Worm (Caenorhabditis elegans) whole organism, L3 larva: ENCODE measurements around the gene F38B6.4.

ENCODE experiments used
- R02D3.7 ChIP-seq: fragments of 150-350 bp; optimal IDR thresholded peaks from 2 replicates; lab custom pipeline; 2014; ENCODE audit warnings: missing biosample characterization, missing genetic modification characterization
- ZK546.5 ChIP-seq: sonication (generic microtip); optimal IDR thresholded peaks from 2 replicates; lab custom pipeline; 2017; ENCODE audit warnings: missing biosample characterization, missing genetic modification characterization
- aly-2 ChIP-seq: fragments of 150-350 bp; optimal IDR thresholded peaks from 2 replicates; lab custom pipeline; 2014; ENCODE audit warnings: missing biosample characterization, missing genetic modification characterization
- ama-1 ChIP-seq: fragments of 150-350 bp; optimal IDR thresholded peaks from 2 replicates; lab custom pipeline; 2018
- ceh-82 ChIP-seq: fragments of 150-350 bp; optimal IDR thresholded peaks from 2 replicates; lab custom pipeline; 2014; ENCODE audit warnings: missing biosample characterization, missing genetic modification characterization
- ceh-9 ChIP-seq: sonication (generic microtip); optimal IDR thresholded peaks from 2 replicates; lab custom pipeline; 2018; ENCODE audit warnings: missing biosample characterization, missing genetic modification characterization
- daf-12 ChIP-seq: fragments of 150-350 bp; optimal IDR thresholded peaks from 2 replicates; lab custom pipeline; 2014; ENCODE audit warnings: missing biosample characterization, missing genetic modification reagents, missing genetic modification characterization
- egl-27 ChIP-seq: sonication (generic microtip); optimal IDR thresholded peaks from 4 replicates; lab custom pipeline; 2017; ENCODE audit warnings: missing biosample characterization, missing genetic modification reagents, missing genetic modification characterization
- elt-1 ChIP-seq: fragments of 150-350 bp; optimal IDR thresholded peaks from 2 replicates; lab custom pipeline; 2014; ENCODE audit warnings: missing biosample characterization, missing genetic modification characterization
- elt-2 ChIP-seq: sonication (generic microtip); optimal IDR thresholded peaks from 2 replicates; lab custom pipeline; 2016; ENCODE audit warnings: missing genetic modification reagents, mild to moderate bottlenecking, missing genetic modification characterization, missing compliant biosample characterization
- elt-3 ChIP-seq, 3 experiments: fragments of 150-350 bp in 1 of 3; sonication (generic microtip) in 2 of 3; optimal IDR thresholded peaks; 2 replicates in 2 of 3; 4 replicates in 1 of 3; lab custom pipeline; 2014 to 2017; ENCODE audit warnings: missing biosample characterization in 3 of 3, missing genetic modification characterization in 3 of 3
- eor-1 ChIP-seq, 2 experiments: fragments of 150-350 bp; optimal IDR thresholded peaks; 2 replicates each; lab custom pipeline; 2014 to 2018; ENCODE audit warnings: missing biosample characterization in 2 of 2, missing genetic modification characterization in 2 of 2
- fkh-2 ChIP-seq: fragments of 150-350 bp; optimal IDR thresholded peaks from 2 replicates; lab custom pipeline; 2014; ENCODE audit warnings: missing biosample characterization, missing genetic modification reagents, missing genetic modification characterization
- fos-1 ChIP-seq: fragments of 150-350 bp; optimal IDR thresholded peaks from 2 replicates; lab custom pipeline; 2014; ENCODE audit warnings: missing biosample characterization, missing genetic modification characterization
- hmg-11 ChIP-seq: sonication (generic microtip); optimal IDR thresholded peaks from 2 replicates; lab custom pipeline; 2016; ENCODE audit warnings: missing genetic modification characterization, missing compliant biosample characterization
- jun-1 ChIP-seq: fragments of 150-350 bp; optimal IDR thresholded peaks from 2 replicates; lab custom pipeline; 2014; ENCODE audit warnings: missing biosample characterization, missing genetic modification reagents, missing genetic modification characterization
- lin-15B ChIP-seq: fragments of 150-350 bp; optimal IDR thresholded peaks from 2 replicates; lab custom pipeline; 2014; ENCODE audit warnings: missing biosample characterization, missing genetic modification characterization
- lin-39 ChIP-seq: fragments of 150-350 bp; optimal IDR thresholded peaks from 2 replicates; lab custom pipeline; 2018; ENCODE audit warnings: missing biosample characterization, missing genetic modification reagents, missing genetic modification characterization
- lsy-12 ChIP-seq: sonication (generic microtip); optimal IDR thresholded peaks from 2 replicates; lab custom pipeline; 2016; ENCODE audit warnings: mild to moderate bottlenecking, missing genetic modification characterization, missing compliant biosample characterization
- mdl-1 ChIP-seq: fragments of 150-350 bp; optimal IDR thresholded peaks from 2 replicates; lab custom pipeline; 2014; ENCODE audit warnings: missing biosample characterization, missing genetic modification characterization
- nfya-1 ChIP-seq: sonication (generic microtip); optimal IDR thresholded peaks from 2 replicates; lab custom pipeline; 2017; ENCODE audit warnings: missing genetic modification characterization, mild to moderate bottlenecking, missing compliant biosample characterization, antibody characterized with exemption, moderate library complexity; ENCODE audit not compliant: insufficient read depth
- nhr-11 ChIP-seq: fragments of 150-350 bp; optimal IDR thresholded peaks from 2 replicates; lab custom pipeline; 2014; ENCODE audit warnings: missing biosample characterization, missing genetic modification characterization
- nhr-12 ChIP-seq: fragments of 150-350 bp; optimal IDR thresholded peaks from 2 replicates; lab custom pipeline; 2014; ENCODE audit warnings: missing biosample characterization, missing genetic modification characterization
- nhr-23 ChIP-seq: fragments of 150-350 bp; optimal IDR thresholded peaks from 2 replicates; lab custom pipeline; 2014; ENCODE audit warnings: missing biosample characterization, missing genetic modification reagents, missing genetic modification characterization
- nhr-25 ChIP-seq: sonication (generic microtip); optimal IDR thresholded peaks from 2 replicates; lab custom pipeline; 2017; ENCODE audit warnings: missing biosample characterization, missing genetic modification characterization
- nhr-28 ChIP-seq: fragments of 150-350 bp; optimal IDR thresholded peaks from 2 replicates; lab custom pipeline; 2014; ENCODE audit warnings: missing biosample characterization, missing genetic modification characterization
- nhr-67 ChIP-seq: fragments of 150-350 bp; optimal IDR thresholded peaks from 2 replicates; lab custom pipeline; 2014; ENCODE audit warnings: missing biosample characterization, missing genetic modification characterization
- nhr-76 ChIP-seq: fragments of 150-350 bp; sonication (generic microtip); optimal IDR thresholded peaks from 5 replicates; lab custom pipeline; 2014; ENCODE audit warnings: missing biosample characterization, missing genetic modification characterization
- pha-4 ChIP-seq: fragments of 150-350 bp; optimal IDR thresholded peaks from 2 replicates; lab custom pipeline; 2014; ENCODE audit warnings: missing biosample characterization, missing genetic modification reagents, missing genetic modification characterization
- pqm-1 ChIP-seq: fragments of 150-350 bp; optimal IDR thresholded peaks from 2 replicates; lab custom pipeline; 2017; ENCODE audit warnings: missing biosample characterization, missing genetic modification characterization, inconsistent platforms
- sea-2 ChIP-seq: fragments of 150-350 bp; sonication (generic microtip); optimal IDR thresholded peaks from 4 replicates; lab custom pipeline; 2014; ENCODE audit warnings: missing biosample characterization, missing genetic modification reagents, missing genetic modification characterization
- skn-1 ChIP-seq: fragments of 150-350 bp; optimal IDR thresholded peaks from 2 replicates; lab custom pipeline; 2014; ENCODE audit warnings: missing biosample characterization, missing genetic modification characterization
- snpc-4 ChIP-seq: fragments of 150-350 bp; optimal IDR thresholded peaks from 2 replicates; lab custom pipeline; 2014; ENCODE audit warnings: missing biosample characterization, missing genetic modification characterization
- unc-39 ChIP-seq: sonication (generic microtip); optimal IDR thresholded peaks from 4 replicates; lab custom pipeline; 2017; ENCODE audit warnings: missing biosample characterization, missing genetic modification characterization
- unc-62 ChIP-seq: fragments of 150-350 bp; sonication (generic microtip); optimal IDR thresholded peaks from 4 replicates; lab custom pipeline; 2014; ENCODE audit warnings: missing biosample characterization, missing genetic modification reagents, missing genetic modification characterization
- zag-1 ChIP-seq: fragments of 150-350 bp; optimal IDR thresholded peaks from 2 replicates; lab custom pipeline; 2014; ENCODE audit warnings: missing biosample characterization, missing genetic modification characterization
- ztf-11 ChIP-seq: fragments of 150-350 bp; optimal IDR thresholded peaks from 2 replicates; lab custom pipeline; 2014; ENCODE audit warnings: missing biosample characterization, missing genetic modification characterization
- ztf-4 ChIP-seq: fragments of 150-350 bp; optimal IDR thresholded peaks from 2 replicates; lab custom pipeline; 2014; ENCODE audit warnings: missing biosample characterization, missing genetic modification characterization

F38B6.4 gene

ce11 chrX:6663780-6664437 lies 10.8 kb upstream of the F38B6.4 start (continued):
- no peak for TF ChIP-seq ZK546.5 (tag; lab: Kevin White, UChicago)
- TF ChIP-seq nhr-23: peak; percentile 95
- TF ChIP-seq snpc-4 (tag; lab: Kevin White, UChicago): no peak
- no peak for TF ChIP-seq elt-3 (tag; optimal IDR thresholded peaks at IDR 0.05; lab: Kevin White, UChicago)
- no peak for TF ChIP-seq nhr-28 (tag; lab: Kevin White, UChicago)
- TF ChIP-seq sea-2 (GFP tag; lab: Kevin White, UChicago): no peak
- no peak for TF ChIP-seq nhr-12 (tag; lab: Kevin White, UChicago)
- peak; percentile 1 for TF ChIP-seq ama-1
- no peak for TF ChIP-seq aly-2
- no peak for TF ChIP-seq lin-39 (tag; lab: Kevin White, UChicago)

ce11 chrX:6665129-6665858 lies 9.4 kb upstream of the F38B6.4 start:
- TF ChIP-seq nfya-1 (tag; lab: Kevin White, UChicago) (peak; percentile 1), pqm-1 (tag; lab: Kevin White, UChicago) (peak; percentile 53), jun-1 (tag; lab: Kevin White, UChicago) (no peak), ceh-82 (tag; lab: Kevin White, UChicago) (no peak), ama-1 (no peak), elt-1 (tag; lab: Kevin White, UChicago) (peak; percentile 68), aly-2 (no peak), lsy-12 (no peak), nhr-12 (tag; lab: Kevin White, UChicago) (no peak), ztf-4 (no peak), nhr-11 (no peak), nhr-67 (no peak), elt-2 (tag; lab: Kevin White, UChicago) (peak; percentile 72), hmg-11 (tag; lab: Kevin White, UChicago) (no peak), egl-27 (tag; lab: Kevin White, UChicago) (no peak), R02D3.7 (no peak)

ce11 chrX:6667468-6667867 lies 7.2 kb upstream of the F38B6.4 start:
- no peak for TF ChIP-seq eor-1 (tag; optimal IDR thresholded peaks at IDR 0.05; lab: Kevin White, UChicago)
- TF ChIP-seq zag-1 (tag; lab: Kevin White, UChicago): no peak
- TF ChIP-seq lin-15B (tag; lab: Kevin White, UChicago): no peak
- no peak for TF ChIP-seq ztf-4
- no peak for TF ChIP-seq skn-1 (tag; lab: Kevin White, UChicago)
- TF ChIP-seq jun-1 (tag; lab: Kevin White, UChicago): no peak
- peak; percentile 42 for TF ChIP-seq fos-1 (tag; lab: Kevin White, UChicago)
- TF ChIP-seq R02D3.7: no peak
- no peak for TF ChIP-seq mdl-1 (tag; lab: Kevin White, UChicago)
- TF ChIP-seq pqm-1 (tag; lab: Kevin White, UChicago): peak; percentile 57
- no peak for TF ChIP-seq nfya-1 (tag; lab: Kevin White, UChicago)
- TF ChIP-seq elt-1 (tag; lab: Kevin White, UChicago): no peak
- TF ChIP-seq ceh-82 (tag; lab: Kevin White, UChicago): no peak
- peak; percentile 27 for TF ChIP-seq pha-4 (tag; lab: Kevin White, UChicago)
- TF ChIP-seq elt-2 (tag; lab: Kevin White, UChicago): peak; percentile 77
- TF ChIP-seq nhr-76 (tag; lab: Kevin White, UChicago): no peak
- no peak for TF ChIP-seq hmg-11 (tag; lab: Kevin White, UChicago)
- no peak for TF ChIP-seq nhr-28 (tag; lab: Kevin White, UChicago)
- TF ChIP-seq egl-27 (tag; lab: Kevin White, UChicago): no peak
- no peak for TF ChIP-seq aly-2
- no peak for TF ChIP-seq fkh-2 (tag; lab: Kevin White, UChicago)
- TF ChIP-seq snpc-4 (tag; lab: Kevin White, UChicago): no peak
- TF ChIP-seq daf-12 (tag; lab: Kevin White, UChicago): no peak
- no peak for TF ChIP-seq nhr-25 (tag; lab: Kevin White, UChicago)
- TF ChIP-seq lin-39 (tag; lab: Kevin White, UChicago): no peak

- TF ChIP-seq nhr-25 (tag; lab: Kevin White, UChicago) (no peak), fkh-2 (tag; lab: Kevin White, UChicago) (no peak), unc-39 (no peak), ztf-11 (tag; lab: Kevin White, UChicago) (no peak), ceh-9 (tag; lab: Kevin White, UChicago) (no peak), unc-62 (GFP tag; lab: Kevin White, UChicago) (no peak), hmg-11 (tag; lab: Kevin White, UChicago) (no peak), nfya-1 (tag; lab: Kevin White, UChicago) (no peak), skn-1 (tag; lab: Kevin White, UChicago) (no peak), lin-15B (tag; lab: Kevin White, UChicago) (no peak), nhr-28 (tag; lab: Kevin White, UChicago) (no peak)
Measured at ce11 chrX:6668911-6669310, 5.8 kb upstream of the F38B6.4 start, which contains the start of gene nhr-137. TSS of gene nhr-137 (minus strand) at chrX:6669011.
